Worm (Caenorhabditis elegans) whole organism, early embryonic: ENCODE results near the gene F49H12.4.

Experiments
- F13C5.2 ChIP-seq: sonication (generic microtip); optimal IDR thresholded peaks from 2 replicates; lab custom pipeline; 2017; ENCODE audit warnings: mild to moderate bottlenecking, missing genetic modification characterization, inconsistent platforms, missing compliant biosample characterization
- aly-1 ChIP-seq: sonication (generic microtip); optimal IDR thresholded peaks from 2 replicates; lab custom pipeline; 2016; ENCODE audit warnings: missing genetic modification characterization, missing compliant biosample characterization
- ama-1 ChIP-seq: fragments of 150-350 bp; optimal IDR thresholded peaks from 2 replicates; lab custom pipeline; 2014
- ceh-36 ChIP-seq: sonication (generic microtip); optimal IDR thresholded peaks from 2 replicates; lab custom pipeline; 2016; ENCODE audit warnings: missing genetic modification characterization, inconsistent platforms, missing compliant biosample characterization
- flt-1 ChIP-seq: fragments of 200-800 bp; sonication (Bioruptor generic); IDR thresholded peaks from 2 replicates; pipeline ENCODE4 v1.3.6; 2022; ENCODE audit warnings: missing genetic modification characterization, missing compliant biosample characterization
- hmg-4 ChIP-seq: fragments of 200-800 bp; sonication (Bioruptor generic); optimal IDR thresholded peaks from 2 replicates; lab custom pipeline; 2018; ENCODE audit warnings: mild to moderate bottlenecking, missing genetic modification characterization, missing compliant biosample characterization
- hnd-1 ChIP-seq: sonication (generic microtip); optimal IDR thresholded peaks from 2 replicates; lab custom pipeline; 2016; ENCODE audit warnings: missing genetic modification characterization, missing compliant biosample characterization
- pes-1 ChIP-seq: fragments of 200-800 bp; sonication (Bioruptor generic); IDR thresholded peaks from 2 replicates; pipeline ENCODE4 v1.3.6; 2022; ENCODE audit warnings: missing genetic modification reagents, missing genetic modification characterization, missing compliant biosample characterization
- scrt-1 ChIP-seq: fragments of 200-800 bp; sonication (Bioruptor generic); IDR thresholded peaks from 2 replicates; pipeline ENCODE4 v1.3.6; 2022; ENCODE audit warnings: missing genetic modification characterization, missing compliant biosample characterization
- tbx-11 ChIP-seq: fragments of 200-800 bp; sonication (Bioruptor generic); IDR thresholded peaks from 2 replicates; pipeline ENCODE4 v1.3.6; 2022; ENCODE audit warnings: missing genetic modification characterization, missing compliant biosample characterization
- tbx-37 ChIP-seq: fragments of 200-800 bp; sonication (Bioruptor generic); conservative IDR thresholded peaks from 2 replicates; pipeline ENCODE4 v1.3.6; 2022; ENCODE audit warnings: missing genetic modification reagents, missing genetic modification characterization, missing compliant biosample characterization
- tra-4 ChIP-seq: sonication (generic microtip); optimal IDR thresholded peaks from 2 replicates; lab custom pipeline; 2017; ENCODE audit warnings: missing genetic modification characterization, missing compliant biosample characterization

- TF ChIP-seq ama-1 (lab: Kevin White, UChicago) = no peak
- no peak for TF ChIP-seq tra-4
- no peak for TF ChIP-seq tbx-11
- no peak for TF ChIP-seq hmg-4 (GFP tag; lab: Kevin White, UChicago)
- TF ChIP-seq scrt-1 (GFP tag; lab: Robert Waterston, UW) = no peak
- no peak for TF ChIP-seq flt-1 (GFP tag; lab: Robert Waterston, UW)
- TF ChIP-seq pes-1 (GFP tag; lab: Robert Waterston, UW) = no peak
- TF ChIP-seq tbx-37 (GFP tag; lab: Robert Waterston, UW) = no peak
- no peak for TF ChIP-seq F13C5.2 (tag; lab: Kevin White, UChicago)
- no peak for TF ChIP-seq aly-1 (tag; lab: Kevin White, UChicago)
- TF ChIP-seq ceh-36 (tag; lab: Kevin White, UChicago) = no peak
- TF ChIP-seq hnd-1 = no peak
These were observed 28.0 kb upstream of the F49H12.4 start, which contains the start of gene Y102A11A.1 for ce11 chrX:2051602-2052001.
